Worm (Caenorhabditis elegans): ENCODE results near the gene srt-49.

DNA sequence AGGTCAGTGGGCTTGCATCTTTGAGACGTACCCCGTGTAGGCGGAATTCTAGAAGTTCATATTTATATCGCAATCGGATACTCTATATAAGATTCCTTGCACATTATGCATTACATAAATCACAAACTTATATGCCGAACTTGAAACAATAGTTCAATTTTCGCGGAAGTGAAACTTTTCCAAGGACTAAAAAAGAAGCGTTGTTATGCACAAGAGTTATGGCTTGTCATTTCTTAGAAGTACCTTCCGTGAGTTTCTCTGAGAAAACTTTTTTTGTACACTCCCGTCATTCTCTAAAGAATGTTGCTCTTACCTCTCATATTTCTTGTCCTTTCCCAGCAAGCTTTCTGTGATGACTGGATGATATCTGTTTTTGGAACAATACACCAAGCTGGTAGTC is 20.2 kb upstream of the srt-49 start, which contains the start of gene M199.136:
- TF ChIP-seq flh-1 (GFP tag; optimal IDR thresholded peaks at IDR 0.05) (no peak), lsy-2 (tag; optimal IDR thresholded peaks at IDR 0.05) (no peak), nhr-28 (tag; optimal IDR thresholded peaks at IDR 0.05) (no peak)
